Fruit fly (Drosophila melanogaster): ENCODE measurements around the gene Ttc1.

The Ttc1 gene

dm6 chr3R:16403023-16403733, 39.6 kb downstream of the Ttc1 start, which contains the start of gene ss:
ss (minus strand) TSS chr3R:16403690.
- TF ChIP-seq Ets21C (GFP tag; optimal IDR thresholded peaks at IDR 0.05) (no peak), CG15336 (GFP tag; IDR thresholded peaks at IDR 0.05) (no peak), CG10631 (GFP tag; optimal IDR thresholded peaks at IDR 0.05) (no peak), ss (GFP tag; optimal IDR thresholded peaks at IDR 0.05) (peak; percentile 26 to 83)

DNA sequence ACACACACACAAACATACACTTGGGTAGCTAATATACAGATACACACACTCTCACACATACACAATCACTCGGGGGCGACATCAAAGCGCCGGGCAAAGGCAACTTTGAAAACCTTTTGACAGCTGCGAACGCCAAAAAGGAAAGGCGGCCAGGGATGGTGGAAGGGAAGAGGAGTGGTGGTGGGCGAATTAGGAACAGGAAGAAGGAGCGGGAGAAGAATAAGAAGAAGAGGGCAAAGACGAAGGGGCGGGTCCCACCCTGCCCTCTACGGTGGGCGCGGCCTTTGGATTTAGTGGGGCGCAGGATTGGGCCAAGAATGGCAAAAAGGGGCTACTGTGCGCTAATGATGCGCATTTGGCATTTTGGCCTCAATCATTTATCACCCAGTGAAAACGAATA, 46.2 kb downstream of the Ttc1 start:
- TF ChIP-seq svp (GFP tag) (peak; percentile 32), Met (GFP tag; optimal IDR thresholded peaks at IDR 0.05) (no peak)

- TF ChIP-seq CG6163 (GFP tag; IDR thresholded peaks at IDR 0.05): no peak
- TF ChIP-seq CG32006 (GFP tag; optimal IDR thresholded peaks at IDR 0.05): no peak
- no peak for TF ChIP-seq Sox14 (GFP tag; optimal IDR thresholded peaks at IDR 0.05)
- no peak for TF ChIP-seq Eip75B (GFP tag; optimal IDR thresholded peaks at IDR 0.05)
- TF ChIP-seq CG4318 (GFP tag; optimal IDR thresholded peaks at IDR 0.05): no peak
- TF ChIP-seq Met (GFP tag; optimal IDR thresholded peaks at IDR 0.05): peak; percentile 41
- TF ChIP-seq svp (GFP tag): peak; percentile 61
- TF ChIP-seq acj6 (GFP tag; optimal IDR thresholded peaks at IDR 0.05): no peak
- TF ChIP-seq spab (GFP tag; optimal IDR thresholded peaks at IDR 0.05): no peak
- TF ChIP-seq net (GFP tag; optimal IDR thresholded peaks at IDR 0.05): no peak
- no peak for TF ChIP-seq salr (GFP tag; optimal IDR thresholded peaks at IDR 0.05)
- TF ChIP-seq lz (GFP tag; optimal IDR thresholded peaks at IDR 0.05): peak; percentile 4
- no peak for TF ChIP-seq Lpt (GFP tag; optimal IDR thresholded peaks at IDR 0.05)
- TF ChIP-seq topi (GFP tag; optimal IDR thresholded peaks at IDR 0.05): no peak
- no peak for TF ChIP-seq fd85E (GFP tag; optimal IDR thresholded peaks at IDR 0.05)
- no peak for TF ChIP-seq achi (GFP tag; optimal IDR thresholded peaks at IDR 0.05)
- TF ChIP-seq CG6854 (GFP tag; optimal IDR thresholded peaks at IDR 0.05): no peak
- TF ChIP-seq vri (GFP tag; optimal IDR thresholded peaks at IDR 0.05): peak; percentile 35
- no peak for TF ChIP-seq Hr39 (GFP tag; optimal IDR thresholded peaks at IDR 0.05)
- no peak for TF ChIP-seq CG10631 (GFP tag; optimal IDR thresholded peaks at IDR 0.05)
- TF ChIP-seq OdsH (GFP tag; optimal IDR thresholded peaks at IDR 0.05): no peak
- no peak for TF ChIP-seq dsx (GFP tag; optimal IDR thresholded peaks at IDR 0.05; ENCODE audit: poor library complexity, severe bottlenecking)
- TF ChIP-seq Smox (GFP tag; optimal IDR thresholded peaks at IDR 0.05): peak; percentile 34
- no peak for TF ChIP-seq CG8632 (GFP tag; optimal IDR thresholded peaks at IDR 0.05)
- no peak for TF ChIP-seq CG11902 (GFP tag; optimal IDR thresholded peaks at IDR 0.05)
These were observed 47.4 kb downstream of the Ttc1 start for dm6 chr3R:16395448-16395847.

DNA sequence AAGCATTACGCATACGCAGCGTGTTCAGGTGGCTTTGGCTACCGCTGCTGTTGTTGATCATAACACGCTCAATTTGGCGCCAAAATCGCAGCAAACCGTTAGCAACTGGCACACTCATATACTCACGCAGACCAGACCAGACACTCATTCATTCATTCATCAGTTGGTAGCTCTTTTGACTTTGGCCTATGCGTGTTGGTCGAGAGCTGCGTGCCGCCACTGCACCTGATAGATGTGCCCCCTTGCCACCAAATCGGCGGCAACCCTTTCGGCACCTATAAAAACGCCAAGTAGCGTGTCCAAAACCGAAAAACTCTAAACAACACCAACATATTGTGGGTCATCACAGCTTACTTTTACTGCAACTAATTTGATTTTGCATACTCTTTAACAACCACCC, 48.3 kb downstream of the Ttc1 start:
- no peak for TF ChIP-seq CG8119 (GFP tag; IDR thresholded peaks at IDR 0.05)
- no peak for TF ChIP-seq CG8319 (GFP tag; optimal IDR thresholded peaks at IDR 0.05)
- no peak for TF ChIP-seq dsx (GFP tag; optimal IDR thresholded peaks at IDR 0.05; ENCODE audit: poor library complexity, severe bottlenecking)
- TF ChIP-seq ss (GFP tag; optimal IDR thresholded peaks at IDR 0.05): peak; percentile 44 to 97
- TF ChIP-seq fkh (GFP tag; optimal IDR thresholded peaks at IDR 0.05): no peak
- no peak for TF ChIP-seq Hr38 (GFP tag; optimal IDR thresholded peaks at IDR 0.05)
- TF ChIP-seq CG32006 (GFP tag; optimal IDR thresholded peaks at IDR 0.05): no peak
- no peak for TF ChIP-seq Sox102F (GFP tag; optimal IDR thresholded peaks at IDR 0.05)
- no peak for TF ChIP-seq cyc (GFP tag; optimal IDR thresholded peaks at IDR 0.05)
